Worm (Caenorhabditis elegans) whole organism, L4/young adult: Measurements from ENCODE around the gene F59D12.3.

Source experiments
- W03F9.2 ChIP-seq: fragments of 150-350 bp; optimal IDR thresholded peaks from 2 replicates; lab custom pipeline; 2014; ENCODE audit warnings: missing biosample characterization, missing genetic modification characterization
- dao-5 ChIP-seq: sonication (generic microtip); optimal IDR thresholded peaks from 2 replicates; lab custom pipeline; 2016; ENCODE audit warnings: missing genotype, missing genetic modification characterization, moderate library complexity, missing compliant biosample characterization
- him-1 ChIP-seq: sonication (generic microtip); optimal IDR thresholded peaks from 2 replicates; lab custom pipeline; 2016; ENCODE audit warnings: missing genotype, missing genetic modification reagents, missing genetic modification characterization, missing compliant biosample characterization

DNA sequence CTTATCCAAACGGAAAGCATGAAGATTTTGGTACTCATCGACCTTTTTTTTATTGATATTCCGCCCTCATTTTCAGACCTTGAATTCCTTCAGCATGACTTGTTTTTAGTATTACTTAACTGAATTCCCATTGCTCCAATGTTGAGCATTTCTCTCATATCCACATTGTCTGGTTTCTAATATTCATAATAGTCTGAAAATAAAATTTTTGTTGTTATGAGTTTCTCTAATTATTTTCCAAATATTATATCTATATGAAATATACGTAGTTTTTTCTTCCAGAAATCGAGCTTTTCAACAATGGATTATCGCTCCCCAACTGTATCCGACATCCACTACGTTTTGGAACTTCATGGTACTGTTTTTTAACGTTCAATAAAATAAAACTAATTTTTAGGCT lies 8.1 kb downstream of the F59D12.3 start, which contains the start of gene H08J19.1:
- TF ChIP-seq him-1 (tag; lab: Kevin White, UChicago) = no peak
- TF ChIP-seq W03F9.2 (tag; lab: Kevin White, UChicago) = no peak
- TF ChIP-seq dao-5 (tag; lab: Kevin White, UChicago) = no peak
